Fruit fly (Drosophila melanogaster): ENCODE results near the gene CG6729.

Gene CG6729

DNA sequence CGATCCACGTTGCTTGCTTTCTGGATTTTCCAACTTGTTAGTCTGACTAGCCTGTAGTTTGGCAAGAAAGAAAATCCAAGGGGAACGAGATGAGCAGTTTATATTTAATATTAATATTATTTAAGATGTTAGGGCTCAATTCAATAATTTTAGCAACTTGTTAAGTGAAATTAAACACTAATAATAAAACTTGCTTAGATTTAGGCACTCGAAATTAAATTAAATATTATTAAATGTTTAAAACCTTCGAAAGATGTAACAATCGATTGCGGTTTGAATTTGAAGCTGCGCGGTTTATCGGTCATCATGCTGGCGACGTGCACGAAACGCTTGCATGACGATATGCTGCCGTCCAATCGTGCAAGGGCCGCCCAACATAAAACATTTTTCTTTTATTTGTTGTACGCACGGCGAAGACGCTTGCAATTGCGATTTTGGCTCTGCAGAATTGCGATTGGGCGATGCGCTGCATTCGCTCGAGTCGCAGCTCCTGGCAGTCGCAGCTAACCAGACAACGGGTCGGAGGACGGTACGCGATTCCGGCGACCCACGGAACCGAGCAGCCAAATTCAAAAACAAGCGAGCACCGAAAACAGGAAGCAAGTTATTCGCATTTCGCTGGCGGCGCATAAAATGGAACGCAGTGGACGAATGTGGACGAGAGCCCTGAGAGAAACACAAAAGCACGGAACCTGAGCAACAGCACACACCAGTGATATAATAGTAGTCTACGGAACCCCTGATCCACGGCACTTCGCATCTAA, 6.6 kb downstream of the CG6729 start, which contains the start of the genes Vha16-5 and CG12299 (continued):
- TF ChIP-seq Dek (tag; optimal IDR thresholded peaks at IDR 0.05) (peak; percentile 56), CG1832 (GFP tag; optimal IDR thresholded peaks at IDR 0.05) (no peak), Dll (GFP tag; IDR thresholded peaks at IDR 0.05; ENCODE audit: partially characterized antibody) (peak; percentile 64; the same call in 3 of the 4 replicates), tgo (GFP tag; IDR thresholded peaks at IDR 0.05) (peak; percentile 85), Abd-B (GFP tag; optimal IDR thresholded peaks at IDR 0.05) (peak; percentile 71), zf30C (GFP tag; optimal IDR thresholded peaks at IDR 0.05) (no peak), ham (GFP tag; IDR thresholded peaks at IDR 0.05) (no peak), CG12299 (tag; optimal IDR thresholded peaks at IDR 0.05) (peak; percentile 31), CG10565 (GFP tag; optimal IDR thresholded peaks at IDR 0.05) (no peak), Nf-YB (GFP tag; optimal IDR thresholded peaks at IDR 0.05) (no peak), H2.0 (GFP tag; IDR thresholded peaks at IDR 0.05) (peak; percentile 95), CG1603 (tag; optimal IDR thresholded peaks at IDR 0.05) (peak; percentile 94), CG16863 (GFP tag; optimal IDR thresholded peaks at IDR 0.05) (peak; percentile 83), CG13296 (GFP tag; optimal IDR thresholded peaks at IDR 0.05) (peak; percentile 49), CG16813 (GFP tag; IDR thresholded peaks at IDR 0.05; ENCODE audit: partially characterized antibody) (peak; percentile 83), Oli (tag; optimal IDR thresholded peaks at IDR 0.05) (peak; percentile 29), CG4707 (GFP tag; optimal IDR thresholded peaks at IDR 0.05) (no peak), mirr (GFP tag; optimal IDR thresholded peaks at IDR 0.05) (peak; percentile 47), Med (GFP tag) (peak; percentile 99), Camta (GFP tag; optimal IDR thresholded peaks at IDR 0.05) (no peak), NC2α (GFP tag; optimal IDR thresholded peaks at IDR 0.05) (peak; percentile 14), sens-2 (GFP tag; IDR thresholded peaks at IDR 0.05) (peak; percentile 63; the same call in 1 of the 2 replicates), hb (GFP tag; IDR thresholded peaks at IDR 0.05; ENCODE audit: partially characterized antibody) (peak; percentile 84), Side (GFP tag; optimal IDR thresholded peaks at IDR 0.05) (peak; percentile 67), Stat92E (GFP tag; optimal IDR thresholded peaks at IDR 0.05) (no peak), Xbp1 (GFP tag; optimal IDR thresholded peaks at IDR 0.05) (peak; percentile 96), dm (GFP tag; optimal IDR thresholded peaks at IDR 0.05) (peak; percentile 79), chinmo (GFP tag; IDR thresholded peaks at IDR 0.05; ENCODE audit: partially characterized antibody) (peak; percentile 87; the same call in 3 of the 4 replicates), CG4282 (GFP tag; optimal IDR thresholded peaks at IDR 0.05) (peak; percentile 93), CG30403 (GFP tag; optimal IDR thresholded peaks at IDR 0.05) (peak; percentile 93), Hr51 (GFP tag; optimal IDR thresholded peaks at IDR 0.05) (peak in 1 of 2 experiments; percentile 90), BtbVII (GFP tag; optimal IDR thresholded peaks at IDR 0.05) (no peak), klu (GFP tag; IDR thresholded peaks at IDR 0.05) (peak; percentile 54; the same call in 1 of the 2 replicates), eyg (GFP tag; optimal IDR thresholded peaks at IDR 0.05) (peak; percentile 74), maf-S (GFP tag; optimal IDR thresholded peaks at IDR 0.05) (peak; percentile 81), Ptx1 (GFP tag; IDR thresholded peaks at IDR 0.05) (peak; percentile 90), CG2116 (GFP tag; optimal IDR thresholded peaks at IDR 0.05) (peak; percentile 75), az2 (GFP tag; optimal IDR thresholded peaks at IDR 0.05) (peak; percentile 87), kni (GFP tag; optimal IDR thresholded peaks at IDR 0.05) (no peak), sisA (GFP tag; IDR thresholded peaks at IDR 0.05) (peak; percentile 93), CG34376 (GFP tag; optimal IDR thresholded peaks at IDR 0.05) (peak; percentile 44), oc (tag; optimal IDR thresholded peaks at IDR 0.05) (no peak), crc (GFP tag; optimal IDR thresholded peaks at IDR 0.05) (no peak), CG9609 (GFP tag; optimal IDR thresholded peaks at IDR 0.05) (peak; percentile 89), nmo (GFP tag; optimal IDR thresholded peaks at IDR 0.05) (peak; percentile 75), Lim3 (GFP tag; IDR thresholded peaks at IDR 0.05) (peak; percentile 47; the same call in 1 of the 2 replicates), Dref (GFP tag; IDR thresholded peaks at IDR 0.05) (peak; percentile 74), tx (GFP tag; optimal IDR thresholded peaks at IDR 0.05) (peak; percentile 84)

Data from whole organism, embryonic.